Fruit fly (Drosophila melanogaster) whole organism, embryonic: ENCODE results near the gene N.

ENCODE experiments used
- Blimp-1 ChIP-seq: fragments of 200-800 bp; sonication (Bioruptor generic); optimal IDR thresholded peaks from 3 replicates; lab custom pipeline; 2018; ENCODE audit warnings: missing biosample characterization, missing genetic modification characterization, mild to moderate bottlenecking, moderate library complexity, missing genetic modification reagents
- CG11085 ChIP-seq: fragments of 200-800 bp; sonication (Bioruptor generic); IDR thresholded peaks from 2 replicates; pipeline ENCODE4 v1.3.6; 2022; ENCODE audit warnings: missing biosample characterization, missing genetic modification characterization
- CG11696 ChIP-seq: fragments of 200-800 bp; sonication (Bioruptor generic); IDR thresholded peaks from 2 replicates; pipeline ENCODE4 v1.3.6; 2022; ENCODE audit warnings: missing biosample characterization, missing genetic modification characterization
- CG11723 ChIP-seq: fragments of 200-800 bp; sonication (Bioruptor generic); optimal IDR thresholded peaks from 2 replicates; lab custom pipeline; 2017; ENCODE audit warnings: missing biosample characterization, mild to moderate bottlenecking, missing genetic modification characterization
- CG12155 ChIP-seq: fragments of 200-800 bp; sonication (Bioruptor generic); optimal IDR thresholded peaks from 3 replicates; lab custom pipeline; 2016; ENCODE audit warnings: missing biosample characterization, missing genetic modification characterization
- CG12236 ChIP-seq: fragments of 200-800 bp; sonication (Bioruptor generic); optimal IDR thresholded peaks from 2 replicates; lab custom pipeline; 2016; ENCODE audit warnings: missing biosample characterization, missing genetic modification characterization
- CG15514 ChIP-seq: fragments of 200-800 bp; sonication (Bioruptor generic); optimal IDR thresholded peaks from 3 replicates; lab custom pipeline; 2017; ENCODE audit warnings: missing biosample characterization, missing genetic modification characterization, mild to moderate bottlenecking, moderate library complexity, missing genetic modification reagents
- CG15601 ChIP-seq: fragments of 200-800 bp; sonication (Bioruptor generic); optimal IDR thresholded peaks from 3 replicates; lab custom pipeline; 2019; ENCODE audit warnings: missing biosample characterization, mild to moderate bottlenecking, missing genetic modification characterization, moderate library complexity
- CG16779 ChIP-seq: fragments of 200-800 bp; sonication (Bioruptor generic); IDR thresholded peaks from 2 replicates; pipeline ENCODE4 v1.3.6; 2022; ENCODE audit warnings: missing biosample characterization, missing genetic modification characterization
- CG1832 ChIP-seq: fragments of 200-800 bp; sonication (Bioruptor generic); optimal IDR thresholded peaks from 2 replicates; lab custom pipeline; 2017; ENCODE audit warnings: missing biosample characterization, mild to moderate bottlenecking, missing genetic modification characterization, inconsistent platforms
- CG18599 ChIP-seq: fragments of 200-800 bp; sonication (Bioruptor generic); optimal IDR thresholded peaks from 3 replicates; lab custom pipeline; 2017; ENCODE audit warnings: missing biosample characterization, missing genetic modification characterization, mild to moderate bottlenecking, moderate library complexity, missing genetic modification reagents
- CG2120 ChIP-seq: fragments of 200-800 bp; sonication (Bioruptor generic); optimal IDR thresholded peaks from 3 replicates; lab custom pipeline; 2016; ENCODE audit warnings: missing biosample characterization, missing genetic modification characterization
- CG32532 ChIP-seq: fragments of 200-800 bp; sonication (Bioruptor generic); IDR thresholded peaks from 2 replicates; pipeline ENCODE4 v1.3.6; 2022; ENCODE audit warnings: missing biosample characterization, missing genetic modification characterization
- CG3995 ChIP-seq: fragments of 200-800 bp; sonication (Bioruptor generic); optimal IDR thresholded peaks from 3 replicates; lab custom pipeline; 2016; ENCODE audit warnings: missing biosample characterization, missing genetic modification characterization
- CG42726 ChIP-seq: fragments of 200-800 bp; sonication (Bioruptor generic); IDR thresholded peaks from 2 replicates; pipeline ENCODE4 v1.3.6; 2022; ENCODE audit warnings: missing biosample characterization, missing genetic modification characterization; ENCODE audit not compliant: partially characterized antibody
- CG6175 ChIP-seq: fragments of 200-800 bp; sonication (Bioruptor generic); IDR thresholded peaks from 3 replicates; pipeline ENCODE4 v1.3.6; 2022; ENCODE audit warnings: missing biosample characterization, missing genetic modification characterization
- CG6254 ChIP-seq: fragments of 200-800 bp; sonication (Bioruptor generic); optimal IDR thresholded peaks from 3 replicates; lab custom pipeline; 2017; ENCODE audit warnings: mild to moderate bottlenecking, missing biosample characterization, missing genetic modification reagents, missing genetic modification characterization
- CG6272 ChIP-seq: fragments of 200-800 bp; sonication (Bioruptor generic); IDR thresholded peaks from 2 replicates; pipeline ENCODE4 v1.3.6; 2022; ENCODE audit warnings: missing biosample characterization, missing genetic modification characterization
- CG6791 ChIP-seq: fragments of 200-800 bp; sonication (Bioruptor generic); IDR thresholded peaks from 3 replicates; pipeline ENCODE4 v1.3.6; 2022; ENCODE audit warnings: missing biosample characterization, missing genetic modification characterization; ENCODE audit not compliant: partially characterized antibody
- CG7271 ChIP-seq: fragments of 200-800 bp; sonication (Bioruptor generic); optimal IDR thresholded peaks from 2 replicates; lab custom pipeline; 2018; ENCODE audit warnings: missing biosample characterization, mild to moderate bottlenecking, missing genetic modification characterization, moderate library complexity
- CG8290 ChIP-seq, 3 experiments: fragments of 200-800 bp; sonication (Bioruptor generic); optimal IDR thresholded peaks; 2 replicates each; lab custom pipeline; 2016 to 2019; ENCODE audit warnings: missing biosample characterization in 3 of 3, missing genetic modification characterization in 3 of 3, mild to moderate bottlenecking in 2 of 3, moderate library complexity in 1 of 3
- CG9817 ChIP-seq: fragments of 200-800 bp; sonication (Bioruptor generic); optimal IDR thresholded peaks from 2 replicates; lab custom pipeline; 2018; ENCODE audit warnings: missing biosample characterization, mild to moderate bottlenecking, missing genetic modification characterization, moderate library complexity
- D19A ChIP-seq: fragments of 200-800 bp; optimal IDR thresholded peaks from 3 replicates; lab custom pipeline; 2019; ENCODE audit warnings: missing biosample characterization, mild to moderate bottlenecking, missing genetic modification characterization, moderate library complexity
- Hey ChIP-seq: fragments of 200-800 bp; sonication (Bioruptor generic); optimal IDR thresholded peaks from 3 replicates; lab custom pipeline; 2018; ENCODE audit warnings: missing biosample characterization, mild to moderate bottlenecking, missing genetic modification characterization
- Max ChIP-seq: fragments of 200-800 bp; sonication (Bioruptor generic); optimal IDR thresholded peaks from 2 replicates; lab custom pipeline; 2016; ENCODE audit warnings: missing biosample characterization, mild to moderate bottlenecking, missing genetic modification characterization
- Neu2 ChIP-seq: fragments of 200-800 bp; sonication (Bioruptor generic); optimal IDR thresholded peaks from 3 replicates; lab custom pipeline; 2016; ENCODE audit warnings: missing biosample characterization, missing genetic modification characterization, borderline replicate concordance
- Nf-YA ChIP-seq: fragments of 200-800 bp; sonication (Bioruptor generic); IDR thresholded peaks from 2 replicates; pipeline ENCODE4 v1.3.6; 2022; ENCODE audit warnings: missing biosample characterization, missing genetic modification characterization
- Scr ChIP-seq: fragments of 200-800 bp; sonication (Bioruptor generic); IDR thresholded peaks from 2 replicates; pipeline ENCODE4 v1.3.6; 2022; ENCODE audit warnings: missing biosample characterization, missing genetic modification characterization; ENCODE audit not compliant: partially characterized antibody
- YL-1 ChIP-seq: fragments of 200-800 bp; sonication (Bioruptor generic); optimal IDR thresholded peaks from 3 replicates; lab custom pipeline; 2017; ENCODE audit warnings: missing biosample characterization, mild to moderate bottlenecking, missing genetic modification characterization
- amos ChIP-seq: fragments of 200-800 bp; sonication (Bioruptor generic); IDR thresholded peaks from 2 replicates; pipeline ENCODE4 v1.3.6; 2022; ENCODE audit warnings: missing biosample characterization, missing genetic modification characterization; ENCODE audit not compliant: partially characterized antibody
- bbx ChIP-seq: fragments of 200-800 bp; sonication (Bioruptor generic); IDR thresholded peaks from 2 replicates; pipeline ENCODE4 v1.3.6; 2022; ENCODE audit warnings: missing biosample characterization, missing genetic modification characterization; ENCODE audit not compliant: partially characterized antibody
- bsh ChIP-seq, 2 experiments: fragments of 200-800 bp; sonication (Bioruptor generic); optimal IDR thresholded peaks; 2 replicates each; lab custom pipeline; 2017 to 2018; ENCODE audit warnings: mild to moderate bottlenecking in 2 of 2, missing biosample characterization in 2 of 2, missing genetic modification characterization in 2 of 2, moderate library complexity in 1 of 2
- chm ChIP-seq: fragments of 200-800 bp; sonication (Bioruptor generic); IDR thresholded peaks from 2 replicates; pipeline ENCODE4 v1.3.6; 2022; ENCODE audit warnings: missing biosample characterization, missing genetic modification characterization
- ci ChIP-seq: fragments of 200-800 bp; sonication (Bioruptor generic); IDR thresholded peaks from 3 replicates; pipeline ENCODE4 v1.3.6; 2022; ENCODE audit warnings: missing biosample characterization, missing genetic modification characterization
- dm ChIP-seq: fragments of 200-800 bp; sonication (Bioruptor generic); optimal IDR thresholded peaks from 3 replicates; lab custom pipeline; 2016; ENCODE audit warnings: missing biosample characterization, missing genetic modification characterization
- ewg ChIP-seq: fragments of 200-800 bp; sonication (Bioruptor generic); optimal IDR thresholded peaks from 3 replicates; lab custom pipeline; 2017; ENCODE audit warnings: mild to moderate bottlenecking, missing biosample characterization, missing genetic modification reagents, missing genetic modification characterization
- fru ChIP-seq: fragments of >200 bp; optimal IDR thresholded peaks from 2 replicates; lab custom pipeline; 2017
- hkb ChIP-seq, 2 experiments: fragments of 200-800 bp in 1 of 2; fragments of >200 bp in 1 of 2; sonication (Bioruptor generic) in 1 of 2; IDR thresholded peaks in 1 of 2; optimal IDR thresholded peaks in 1 of 2; 2 replicates each; pipeline versions ENCODE4 v1.3.6 to Lab custom; 2017 to 2022; ENCODE audit warnings: missing biosample characterization in 1 of 2, missing genetic modification characterization in 1 of 2
- inv ChIP-seq: fragments of 200-800 bp; sonication (Bioruptor generic); IDR thresholded peaks from 2 replicates; pipeline ENCODE4 v1.3.6; 2022; ENCODE audit warnings: missing biosample characterization, missing genetic modification characterization; ENCODE audit not compliant: partially characterized antibody
- nerfin-2 ChIP-seq: fragments of 200-800 bp; sonication (Bioruptor generic); IDR thresholded peaks from 2 replicates; pipeline ENCODE4 v1.3.6; 2022; ENCODE audit warnings: missing biosample characterization, missing genetic modification characterization; ENCODE audit not compliant: partially characterized antibody
- psq ChIP-seq: fragments of 200-800 bp; sonication (Bioruptor generic); optimal IDR thresholded peaks from 2 replicates; lab custom pipeline; 2017; ENCODE audit warnings: missing biosample characterization, missing genetic modification characterization
- seq ChIP-seq: fragments of 200-800 bp; sonication (Bioruptor generic); IDR thresholded peaks from 2 replicates; pipeline ENCODE4 v1.3.6; 2022; ENCODE audit warnings: missing biosample characterization, missing genetic modification characterization
- slbo ChIP-seq: fragments of 200-800 bp; sonication (Bioruptor generic); IDR thresholded peaks from 2 replicates; pipeline ENCODE4 v1.3.6; 2022; ENCODE audit warnings: missing biosample characterization, missing genetic modification characterization
- sna ChIP-seq: fragments of 200-800 bp; sonication (Bioruptor generic); IDR thresholded peaks from 2 replicates; pipeline ENCODE4 v1.3.6; 2022; ENCODE audit warnings: missing biosample characterization, missing genetic modification characterization; ENCODE audit not compliant: partially characterized antibody
- ssp ChIP-seq: fragments of 200-800 bp; sonication (Bioruptor generic); IDR thresholded peaks from 2 replicates; pipeline ENCODE4 v1.3.6; 2022; ENCODE audit warnings: missing biosample characterization, missing genetic modification characterization
- stc ChIP-seq: fragments of 200-800 bp; sonication (Bioruptor generic); IDR thresholded peaks from 2 replicates; pipeline ENCODE4 v1.3.6; 2022; ENCODE audit warnings: missing biosample characterization, missing genetic modification characterization
- unc-4 ChIP-seq: fragments of 200-800 bp; sonication (Bioruptor generic); IDR thresholded peaks from 2 replicates; pipeline ENCODE4 v1.3.6; 2022; ENCODE audit warnings: missing biosample characterization, missing genetic modification characterization; ENCODE audit not compliant: partially characterized antibody
- zen2 ChIP-seq: fragments of 200-800 bp; sonication (Bioruptor generic); IDR thresholded peaks from 3 replicates; pipeline ENCODE4 v1.3.6; 2022; ENCODE audit warnings: missing biosample characterization, missing genetic modification characterization; ENCODE audit not compliant: partially characterized antibody

N gene

dm6 chrX:3176193-3176592 lies 41.5 kb downstream of the N start, which contains the start of gene dnc (continued):
- no peak for TF ChIP-seq Nf-YA (GFP tag; lab: Robert Waterston, UW)
- peak; percentile 48 for TF ChIP-seq ewg (GFP tag; lab: Kevin White, UChicago)
- TF ChIP-seq CG7271 (tag; lab: Kevin White, UChicago), result no peak
- no peak for TF ChIP-seq CG8290 (GFP tag; optimal IDR thresholded peaks at IDR 0.05; lab: Kevin White, UChicago)
- TF ChIP-seq CG8290 (tag; optimal IDR thresholded peaks at IDR 0.05; lab: Kevin White, UChicago), result peak in 1 of 2 experiments; percentile 59
- TF ChIP-seq unc-4, result peak; percentile 28; the same call in 1 of the 2 replicates
- no peak for TF ChIP-seq chm (GFP tag; lab: Robert Waterston, UW)
- no peak for TF ChIP-seq YL-1
- no peak for TF ChIP-seq CG2120 (GFP tag; lab: Kevin White, UChicago)
- TF ChIP-seq CG1832 (GFP tag; lab: Kevin White, UChicago), result peak; percentile 55
- TF ChIP-seq D19A, result no peak
- TF ChIP-seq CG42726 (GFP tag; lab: Robert Waterston, UW), result 0 out of 2 replicates have a peak, but pooled peaks have one; percentile 37
- TF ChIP-seq CG12236 (GFP tag; lab: Kevin White, UChicago), result no peak
- TF ChIP-seq seq (GFP tag; lab: Robert Waterston, UW), result peak; percentile 40; the same call in 1 of the 2 replicates
- TF ChIP-seq slbo (GFP tag; lab: Robert Waterston, UW), result no peak
- no peak for TF ChIP-seq psq
- TF ChIP-seq hkb (optimal IDR thresholded peaks at IDR 0.05; lab: Kevin White, UChicago), result no peak
- TF ChIP-seq hkb (GFP tag; IDR thresholded peaks at IDR 0.05; lab: Robert Waterston, UW), result peak; percentile 34; the same call in 1 of the 2 replicates
- TF ChIP-seq CG9817, result no peak
- 0 out of 2 replicates have a peak, but pooled peaks have one; percentile 18 for TF ChIP-seq sna (GFP tag; lab: Robert Waterston, UW)
- 0 out of 3 replicates have a peak, but pooled peaks have one; percentile 16 for TF ChIP-seq ci (GFP tag; lab: Robert Waterston, UW)
- peak; percentile 44 for TF ChIP-seq CG12155 (GFP tag; lab: Kevin White, UChicago)
- TF ChIP-seq bbx (GFP tag; lab: Robert Waterston, UW), result peak; percentile 59; the same call in 1 of the 2 replicates
- TF ChIP-seq CG11696 (GFP tag; lab: Robert Waterston, UW), result no peak
- TF ChIP-seq Blimp-1 (GFP tag; lab: Kevin White, UChicago), result no peak
- peak; percentile 35 for TF ChIP-seq CG18599 (GFP tag; lab: Kevin White, UChicago)
- TF ChIP-seq Neu2 (GFP tag; lab: Kevin White, UChicago), result no peak
- TF ChIP-seq fru (lab: Kevin White, UChicago), result no peak
- peak in 1 of 2 experiments; percentile 49 for TF ChIP-seq bsh (GFP tag; optimal IDR thresholded peaks at IDR 0.05; lab: Kevin White, UChicago)
- TF ChIP-seq CG6272 (GFP tag; lab: Robert Waterston, UW), result no peak
- TF ChIP-seq CG15601, result no peak
- TF ChIP-seq nerfin-2, result 0 out of 2 replicates have a peak, but pooled peaks have one; percentile 35
- TF ChIP-seq zen2, result peak; percentile 49; the same call in 2 of the 3 replicates
- peak; percentile 31; the same call in 1 of the 2 replicates for TF ChIP-seq CG32532
- TF ChIP-seq CG11085 (GFP tag; lab: Robert Waterston, UW), result no peak
- peak; percentile 63; the same call in 1 of the 2 replicates for TF ChIP-seq amos (GFP tag; lab: Robert Waterston, UW)
- TF ChIP-seq stc (GFP tag; lab: Robert Waterston, UW), result no peak
- no peak for TF ChIP-seq CG6254
- no peak for TF ChIP-seq Max (GFP tag; lab: Kevin White, UChicago)
- no peak for TF ChIP-seq CG3995 (GFP tag; lab: Kevin White, UChicago)
- TF ChIP-seq Hey (tag; lab: Kevin White, UChicago), result peak; percentile 51
- no peak for TF ChIP-seq CG11723 (GFP tag; lab: Kevin White, UChicago)
- TF ChIP-seq CG15514 (GFP tag; lab: Kevin White, UChicago), result no peak
- TF ChIP-seq CG16779 (GFP tag; lab: Robert Waterston, UW), result peak; percentile 68
- no peak for TF ChIP-seq ssp
- TF ChIP-seq inv, result peak; percentile 28; the same call in 1 of the 2 replicates
- TF ChIP-seq CG6175 (GFP tag; lab: Robert Waterston, UW), result no peak
- 0 out of 2 replicates have a peak, but pooled peaks have one; percentile 34 for TF ChIP-seq Scr (GFP tag; lab: Robert Waterston, UW)
- no peak for TF ChIP-seq dm (GFP tag; lab: Kevin White, UChicago)
- TF ChIP-seq CG6791 (GFP tag; lab: Robert Waterston, UW), result peak; percentile 17; the same call in 1 of the 3 replicates
